Fruit fly (Drosophila melanogaster): ENCODE measurements around the gene Cpr97Eb.
A peak's percentile ranks its signal among the peaks of the same experiment; 100 is the strongest.

The Cpr97Eb gene

dm6 chr3R:27111784-27112602 lies 21.1 kb upstream of the Cpr97Eb start, which contains the start of the genes gb and CG5815:
Gene gb (minus strand): TSS chr3R:27112270.
Gene CG5815 (plus strand): TSS chr3R:27112566.
- no peak for TF ChIP-seq CG8478 (optimal IDR thresholded peaks at IDR 0.05)
- no peak for TF ChIP-seq CTCF (optimal IDR thresholded peaks at IDR 0.05)

DNA sequence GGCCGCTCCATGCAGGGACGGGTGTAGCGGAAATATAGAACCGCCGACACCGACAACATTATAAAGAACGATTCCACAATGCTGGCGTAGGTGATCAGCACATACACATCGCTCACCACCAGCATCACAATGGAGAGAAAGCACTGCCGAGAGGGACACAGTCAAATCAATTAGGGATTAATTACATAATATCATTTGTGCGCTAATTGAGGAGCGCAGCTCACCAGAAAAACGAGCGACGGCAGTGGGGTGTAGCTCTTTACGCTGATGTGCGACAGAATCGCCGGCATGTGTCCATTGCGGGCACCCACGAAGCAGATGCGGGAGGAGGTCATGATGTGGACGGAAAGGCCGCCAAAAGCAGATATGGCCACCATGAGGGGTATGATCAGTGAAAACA lies 18.5 kb upstream of the Cpr97Eb start:
- no peak for TF ChIP-seq CTCF (optimal IDR thresholded peaks at IDR 0.05)
- TF ChIP-seq CG8478 (optimal IDR thresholded peaks at IDR 0.05), result no peak

dm6 chr3R:27108111-27108510 lies 17.2 kb upstream of the Cpr97Eb start:
- TF ChIP-seq CTCF (optimal IDR thresholded peaks at IDR 0.05) (no peak), CG8478 (optimal IDR thresholded peaks at IDR 0.05) (no peak)

DNA sequence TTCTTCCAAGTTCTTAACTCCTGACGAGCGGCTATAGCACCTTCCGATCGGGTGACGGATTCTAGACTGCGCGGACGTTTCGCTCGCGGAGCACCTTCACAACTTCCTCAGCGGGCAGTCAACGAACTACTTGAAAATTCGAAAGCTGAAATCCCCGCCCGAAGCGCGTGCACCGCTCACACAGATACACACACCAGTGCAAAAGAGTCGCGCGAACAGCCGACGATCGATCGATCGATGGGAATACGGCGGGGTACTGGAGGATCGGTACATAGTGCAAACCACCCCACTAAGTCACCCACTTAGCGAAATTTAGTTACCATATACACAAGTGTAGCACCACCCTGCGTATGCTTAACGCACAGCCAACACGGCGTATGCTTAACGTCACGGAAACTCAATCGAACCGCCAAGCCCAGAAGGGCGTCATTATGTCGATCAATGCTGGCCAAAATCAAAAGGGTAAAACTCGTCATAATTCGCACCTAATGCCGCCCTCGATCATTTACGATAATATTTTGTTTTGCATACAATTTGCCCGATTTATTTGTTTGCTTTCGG lies 15.3 kb upstream of the Cpr97Eb start, which contains the start of gene CAH9:
TSS of gene CAH9 (minus strand) at position 51 of the 561 bp plus-strand sequence.
- TF ChIP-seq CG8478 (optimal IDR thresholded peaks at IDR 0.05) (no peak), CTCF (optimal IDR thresholded peaks at IDR 0.05) (no peak)

dm6 chr3R:27105439-27105838 lies 14.5 kb upstream of the Cpr97Eb start:
- TF ChIP-seq CTCF (optimal IDR thresholded peaks at IDR 0.05), result no peak
- TF ChIP-seq CG8478 (optimal IDR thresholded peaks at IDR 0.05), result no peak

DNA sequence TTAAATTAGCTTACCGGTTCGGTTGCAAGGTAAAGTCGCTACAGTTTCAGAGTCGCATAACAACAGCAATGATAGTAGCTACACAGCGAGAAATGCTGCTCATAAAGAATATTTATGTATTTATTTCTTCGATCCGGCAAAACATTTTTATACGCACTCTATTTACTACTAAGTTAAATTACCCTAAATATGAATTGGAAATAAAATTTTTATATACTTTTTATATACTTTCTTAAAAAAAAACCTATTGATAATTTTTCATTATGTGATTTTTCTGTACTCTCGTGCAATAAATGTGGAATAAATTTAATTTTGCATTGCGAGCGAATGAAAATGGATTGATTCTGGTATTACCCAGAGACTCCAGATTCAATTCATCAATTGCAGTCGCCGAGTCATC lies 10.0 kb upstream of the Cpr97Eb start, which contains the start of gene Jhbp11:
TSS of gene Jhbp11 (plus strand) at position 301 of the 400 bp plus-strand sequence.
- TF ChIP-seq CTCF (optimal IDR thresholded peaks at IDR 0.05) (no peak), CG8478 (optimal IDR thresholded peaks at IDR 0.05) (no peak)

- TF ChIP-seq CTCF (optimal IDR thresholded peaks at IDR 0.05), result no peak
- no peak for TF ChIP-seq CG8478 (optimal IDR thresholded peaks at IDR 0.05)
Observed at dm6 chr3R:27099579-27099978, 8.6 kb upstream of the Cpr97Eb start, which contains the start of gene eater. Gene eater (minus strand): TSS chr3R:27099679.

- TF ChIP-seq CTCF (optimal IDR thresholded peaks at IDR 0.05) (peak; percentile 79 to 86), CG8478 (optimal IDR thresholded peaks at IDR 0.05) (no peak)
Observed at dm6 chr3R:27098638-27099037, 7.7 kb upstream of the Cpr97Eb start.

DNA sequence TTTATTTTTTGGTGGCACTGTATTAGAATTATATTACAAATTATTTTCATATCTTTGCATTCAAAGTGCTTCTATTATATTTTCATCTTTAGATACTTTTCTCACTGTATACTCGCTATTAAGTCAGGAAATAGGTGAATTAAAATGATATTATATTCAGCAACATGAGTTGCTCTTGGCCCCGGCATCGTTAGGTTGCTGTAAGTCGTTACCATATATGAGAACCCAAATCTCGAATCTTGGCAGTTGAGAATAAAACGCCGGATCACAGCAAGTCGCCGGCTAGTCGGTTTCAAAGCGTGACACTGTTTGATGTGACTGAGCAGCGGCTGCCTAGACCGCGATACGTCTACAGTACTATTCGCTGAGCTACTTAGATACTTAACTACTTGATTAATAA lies 3.3 kb upstream of the Cpr97Eb start, which contains the start of gene CG14259:
TSS of gene CG14259 (plus strand) at position 301 of the 400 bp plus-strand sequence.
- TF ChIP-seq CG8478 (optimal IDR thresholded peaks at IDR 0.05) (no peak), CTCF (optimal IDR thresholded peaks at IDR 0.05) (no peak)

DNA sequence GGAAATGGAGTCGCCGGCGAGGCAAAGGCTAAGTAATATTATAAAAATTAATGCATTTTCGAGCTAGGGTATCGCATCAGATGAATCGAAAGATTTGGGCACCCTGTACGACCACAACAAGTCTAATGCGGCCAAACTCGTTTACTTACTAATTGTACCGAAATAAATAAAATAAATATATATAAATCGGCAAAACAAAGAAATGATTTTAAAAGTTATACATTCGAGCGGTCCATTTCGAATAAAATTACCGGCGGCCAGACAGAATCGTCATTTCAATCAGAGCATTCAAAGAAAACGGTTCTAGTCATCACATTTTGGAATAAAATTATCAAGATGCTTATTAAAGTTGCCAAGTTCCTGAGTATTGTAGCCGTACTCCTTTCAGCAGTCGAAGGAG lies 1.9 kb upstream of the Cpr97Eb start, which contains the start of gene CG14258:
TSS of gene CG14258 (plus strand) at position 301 of the 400 bp plus-strand sequence.
- TF ChIP-seq CTCF (optimal IDR thresholded peaks at IDR 0.05) (no peak), CG8478 (optimal IDR thresholded peaks at IDR 0.05) (no peak)

DNA sequence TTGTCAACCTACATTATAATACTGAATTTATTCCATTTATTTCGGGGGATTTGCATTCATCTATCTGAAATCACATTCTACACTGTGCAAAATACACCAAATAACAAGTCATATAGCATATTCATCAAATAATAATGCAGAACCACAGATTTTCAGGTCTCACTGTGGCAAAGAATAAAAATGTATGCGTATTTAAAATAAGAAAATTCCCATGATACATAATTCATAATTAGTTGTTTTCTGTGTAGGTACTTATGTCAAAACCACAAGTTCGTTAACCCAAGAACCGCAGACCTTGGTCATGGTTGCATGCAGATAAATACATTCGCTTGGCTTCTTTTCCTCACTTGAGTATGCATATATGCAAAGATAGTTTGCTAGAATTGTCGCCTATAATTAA lies 1.3 kb upstream of the Cpr97Eb start:
- no peak for TF ChIP-seq CG8478 (optimal IDR thresholded peaks at IDR 0.05)
- no peak for TF ChIP-seq CTCF (optimal IDR thresholded peaks at IDR 0.05)

- TF ChIP-seq CTCF (optimal IDR thresholded peaks at IDR 0.05), result no peak
- no peak for TF ChIP-seq CG8478 (optimal IDR thresholded peaks at IDR 0.05)
Observed at dm6 chr3R:27087549-27087948, 3.4 kb downstream of the Cpr97Eb start, which contains the start of gene Cpr97Ea. Gene Cpr97Ea (minus strand): TSS chr3R:27087778.

- TF ChIP-seq CTCF (optimal IDR thresholded peaks at IDR 0.05), result no peak
- no peak for TF ChIP-seq CG8478 (optimal IDR thresholded peaks at IDR 0.05)
Observed at dm6 chr3R:27084528-27085052, 6.3 kb downstream of the Cpr97Eb start.

- no peak for TF ChIP-seq CG8478 (optimal IDR thresholded peaks at IDR 0.05)
- peak in 1 of 2 experiments; percentile 38 for TF ChIP-seq CTCF (optimal IDR thresholded peaks at IDR 0.05)
Observed at dm6 chr3R:27082752-27083151, 8.2 kb downstream of the Cpr97Eb start.

DNA sequence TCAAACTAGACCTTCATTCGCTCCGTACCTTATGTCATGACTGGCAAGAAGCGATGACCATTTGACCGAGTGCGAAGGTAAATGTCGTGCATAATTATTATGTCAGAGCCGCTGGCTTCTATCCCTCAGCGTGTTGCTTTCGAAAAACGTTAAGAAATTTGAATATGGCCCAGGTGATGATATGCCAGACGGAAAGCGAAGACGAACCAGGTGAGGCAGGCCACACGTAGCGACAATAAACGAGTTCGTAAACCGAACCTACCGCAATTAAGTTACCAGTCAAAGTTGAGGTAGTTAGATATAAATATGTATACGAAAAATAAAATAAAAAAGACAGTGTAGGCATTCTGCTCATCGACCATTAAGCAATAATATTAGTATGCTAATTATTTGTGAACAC lies 14.3 kb downstream of the Cpr97Eb start:
- TF ChIP-seq CTCF (optimal IDR thresholded peaks at IDR 0.05) (no peak), CG8478 (optimal IDR thresholded peaks at IDR 0.05) (no peak)
